Worm (Caenorhabditis elegans) whole organism, young adult: ENCODE measurements around the gene C45G9.14.

ENCODE experiments used
- F55B11.4 ChIP-seq: sonication (generic microtip); optimal IDR thresholded peaks from 2 replicates; lab custom pipeline; 2016; ENCODE audit warnings: missing compliant biosample characterization, missing genetic modification characterization, borderline replicate concordance; ENCODE audit not compliant: insufficient read depth
- pha-4 ChIP-seq: fragments of 150-350 bp; sonication (generic microtip); optimal IDR thresholded peaks from 2 replicates; lab custom pipeline; 2014; ENCODE audit warnings: missing biosample characterization, missing genetic modification reagents, missing genetic modification characterization
- unc-62 ChIP-seq: fragments of 150-350 bp; optimal IDR thresholded peaks from 2 replicates; lab custom pipeline; 2014; ENCODE audit warnings: missing biosample characterization, missing genetic modification reagents, missing genetic modification characterization
- zfh-2 ChIP-seq: fragments of 200-800 bp; sonication (Bioruptor generic); conservative IDR thresholded peaks from 2 replicates; pipeline ENCODE4 v1.3.6; 2022; ENCODE audit warnings: missing genetic modification reagents, missing genetic modification characterization, missing compliant biosample characterization

ce11 chrIII:5012460-5012859 lies 32.3 kb upstream of the C45G9.14 start:
- TF ChIP-seq F55B11.4: no peak
- no peak for TF ChIP-seq pha-4 (tag; lab: Kevin White, UChicago)
- no peak for TF ChIP-seq unc-62 (GFP tag; lab: Kevin White, UChicago)
- TF ChIP-seq zfh-2 (GFP tag; lab: Robert Waterston, UW): no peak
